Worm (Caenorhabditis elegans) whole organism, L3 larva: ENCODE measurements around the gene lpd-9.

ENCODE experiments used
- R02D3.7 ChIP-seq: fragments of 150-350 bp; optimal IDR thresholded peaks from 2 replicates; lab custom pipeline; 2014; ENCODE audit warnings: missing biosample characterization, missing genetic modification characterization
- ZK546.5 ChIP-seq: sonication (generic microtip); optimal IDR thresholded peaks from 2 replicates; lab custom pipeline; 2017; ENCODE audit warnings: missing biosample characterization, missing genetic modification characterization
- aly-2 ChIP-seq: fragments of 150-350 bp; optimal IDR thresholded peaks from 2 replicates; lab custom pipeline; 2014; ENCODE audit warnings: missing biosample characterization, missing genetic modification characterization
- ama-1 ChIP-seq: fragments of 150-350 bp; optimal IDR thresholded peaks from 2 replicates; lab custom pipeline; 2018
- ceh-16 ChIP-seq: sonication (generic microtip); optimal IDR thresholded peaks from 2 replicates; lab custom pipeline; 2017; ENCODE audit warnings: missing biosample characterization, missing genetic modification characterization
- ceh-28 ChIP-seq: fragments of 150-350 bp; optimal IDR thresholded peaks from 2 replicates; lab custom pipeline; 2014; ENCODE audit warnings: missing biosample characterization, missing genetic modification reagents, missing genetic modification characterization
- ceh-9 ChIP-seq: sonication (generic microtip); optimal IDR thresholded peaks from 2 replicates; lab custom pipeline; 2018; ENCODE audit warnings: missing biosample characterization, missing genetic modification characterization
- daf-12 ChIP-seq: fragments of 150-350 bp; optimal IDR thresholded peaks from 2 replicates; lab custom pipeline; 2014; ENCODE audit warnings: missing biosample characterization, missing genetic modification reagents, missing genetic modification characterization
- elt-2 ChIP-seq: sonication (generic microtip); optimal IDR thresholded peaks from 2 replicates; lab custom pipeline; 2016; ENCODE audit warnings: missing genetic modification reagents, mild to moderate bottlenecking, missing genetic modification characterization, missing compliant biosample characterization
- elt-3 ChIP-seq, 3 experiments: fragments of 150-350 bp in 1 of 3; sonication (generic microtip) in 2 of 3; optimal IDR thresholded peaks; 2 replicates in 2 of 3; 4 replicates in 1 of 3; lab custom pipeline; 2014 to 2017; ENCODE audit warnings: missing biosample characterization in 3 of 3, missing genetic modification characterization in 3 of 3
- eor-1 ChIP-seq, 2 experiments: fragments of 150-350 bp; optimal IDR thresholded peaks; 2 replicates each; lab custom pipeline; 2014 to 2018; ENCODE audit warnings: missing biosample characterization in 2 of 2, missing genetic modification characterization in 2 of 2
- fkh-10 ChIP-seq: sonication (generic microtip); optimal IDR thresholded peaks from 2 replicates; lab custom pipeline; 2017; ENCODE audit warnings: missing biosample characterization, missing genetic modification reagents, missing genetic modification characterization
- fos-1 ChIP-seq: fragments of 150-350 bp; optimal IDR thresholded peaks from 2 replicates; lab custom pipeline; 2014; ENCODE audit warnings: missing biosample characterization, missing genetic modification characterization
- hmg-11 ChIP-seq: sonication (generic microtip); optimal IDR thresholded peaks from 2 replicates; lab custom pipeline; 2016; ENCODE audit warnings: missing genetic modification characterization, missing compliant biosample characterization
- jun-1 ChIP-seq: fragments of 150-350 bp; optimal IDR thresholded peaks from 2 replicates; lab custom pipeline; 2014; ENCODE audit warnings: missing biosample characterization, missing genetic modification reagents, missing genetic modification characterization
- mdl-1 ChIP-seq: fragments of 150-350 bp; optimal IDR thresholded peaks from 2 replicates; lab custom pipeline; 2014; ENCODE audit warnings: missing biosample characterization, missing genetic modification characterization
- mml-1 ChIP-seq: fragments of 150-350 bp; sonication (generic microtip); optimal IDR thresholded peaks from 3 replicates; lab custom pipeline; 2014; ENCODE audit warnings: missing biosample characterization, missing genetic modification characterization
- nhr-12 ChIP-seq: fragments of 150-350 bp; optimal IDR thresholded peaks from 2 replicates; lab custom pipeline; 2014; ENCODE audit warnings: missing biosample characterization, missing genetic modification characterization
- nhr-237 ChIP-seq: fragments of 150-350 bp; optimal IDR thresholded peaks from 2 replicates; lab custom pipeline; 2014; ENCODE audit warnings: missing biosample characterization, missing genetic modification characterization
- nhr-25 ChIP-seq: sonication (generic microtip); optimal IDR thresholded peaks from 2 replicates; lab custom pipeline; 2017; ENCODE audit warnings: missing biosample characterization, missing genetic modification characterization
- nhr-28 ChIP-seq: fragments of 150-350 bp; optimal IDR thresholded peaks from 2 replicates; lab custom pipeline; 2014; ENCODE audit warnings: missing biosample characterization, missing genetic modification characterization
- nhr-43 ChIP-seq: sonication (generic microtip); optimal IDR thresholded peaks from 2 replicates; lab custom pipeline; 2016; ENCODE audit warnings: mild to moderate bottlenecking, missing genetic modification characterization, missing compliant biosample characterization; ENCODE audit not compliant: poor library complexity, severe bottlenecking
- nhr-67 ChIP-seq: fragments of 150-350 bp; optimal IDR thresholded peaks from 2 replicates; lab custom pipeline; 2014; ENCODE audit warnings: missing biosample characterization, missing genetic modification characterization
- nhr-76 ChIP-seq: fragments of 150-350 bp; sonication (generic microtip); optimal IDR thresholded peaks from 5 replicates; lab custom pipeline; 2014; ENCODE audit warnings: missing biosample characterization, missing genetic modification characterization
- nhr-77 ChIP-seq: fragments of 150-350 bp; optimal IDR thresholded peaks from 2 replicates; lab custom pipeline; 2014; ENCODE audit warnings: missing biosample characterization, missing genetic modification characterization
- pqm-1 ChIP-seq: fragments of 150-350 bp; optimal IDR thresholded peaks from 2 replicates; lab custom pipeline; 2017; ENCODE audit warnings: missing biosample characterization, missing genetic modification characterization, inconsistent platforms
- unc-39 ChIP-seq: sonication (generic microtip); optimal IDR thresholded peaks from 4 replicates; lab custom pipeline; 2017; ENCODE audit warnings: missing biosample characterization, missing genetic modification characterization
- unc-62 ChIP-seq: fragments of 150-350 bp; sonication (generic microtip); optimal IDR thresholded peaks from 4 replicates; lab custom pipeline; 2014; ENCODE audit warnings: missing biosample characterization, missing genetic modification reagents, missing genetic modification characterization
- zag-1 ChIP-seq: fragments of 150-350 bp; optimal IDR thresholded peaks from 2 replicates; lab custom pipeline; 2014; ENCODE audit warnings: missing biosample characterization, missing genetic modification characterization
- ztf-4 ChIP-seq: fragments of 150-350 bp; optimal IDR thresholded peaks from 2 replicates; lab custom pipeline; 2014; ENCODE audit warnings: missing biosample characterization, missing genetic modification characterization

Gene lpd-9

DNA sequence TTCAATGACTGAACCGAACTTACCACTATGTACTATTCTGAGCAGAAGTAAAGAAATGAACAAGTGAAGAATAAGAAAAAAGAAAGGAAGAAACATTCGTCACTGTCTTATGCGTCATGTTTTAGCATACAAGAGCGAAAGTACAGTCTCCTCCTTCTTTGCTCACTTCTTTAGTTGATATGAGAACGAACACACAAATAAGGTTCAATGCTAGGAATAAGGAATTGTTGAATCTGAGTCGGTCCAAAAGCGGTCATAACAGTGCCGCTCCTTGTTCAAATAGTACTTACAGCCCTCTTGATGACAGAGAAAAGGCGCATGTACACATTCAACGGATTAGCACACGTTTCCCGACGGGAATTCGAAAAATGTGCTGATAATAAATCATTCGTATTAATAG, 40.0 kb upstream of the lpd-9 start, which contains the start of gene F25D1.8:
TSS of gene F25D1.8 (plus strand) at position 301 of the 400 bp plus-strand sequence.
- TF ChIP-seq nhr-25 = no peak
- peak; percentile 21 for TF ChIP-seq pqm-1
- TF ChIP-seq, all 47 proteins: peak for 1

ce11 chrV:10540024-10540423, 39.1 kb upstream of the lpd-9 start, which contains the start of gene degt-1:
Gene degt-1, plus strand, starts transcription at chrV:10540324.
- TF ChIP-seq elt-3 (tag; optimal IDR thresholded peaks at IDR 0.05; lab: Kevin White, UChicago) (no peak), nhr-76 (tag; lab: Kevin White, UChicago) (no peak), daf-12 (no peak), pqm-1 (no peak), nhr-43 (tag; lab: Kevin White, UChicago) (no peak), R02D3.7 (tag; lab: Kevin White, UChicago) (no peak), fos-1 (tag; lab: Kevin White, UChicago) (no peak), ceh-16 (tag; lab: Kevin White, UChicago) (no peak), zag-1 (tag; lab: Kevin White, UChicago) (no peak), elt-2 (no peak), aly-2 (tag; lab: Kevin White, UChicago) (no peak), mml-1 (tag; lab: Kevin White, UChicago) (no peak), unc-62 (no peak), hmg-11 (tag; lab: Kevin White, UChicago) (no peak)

DNA sequence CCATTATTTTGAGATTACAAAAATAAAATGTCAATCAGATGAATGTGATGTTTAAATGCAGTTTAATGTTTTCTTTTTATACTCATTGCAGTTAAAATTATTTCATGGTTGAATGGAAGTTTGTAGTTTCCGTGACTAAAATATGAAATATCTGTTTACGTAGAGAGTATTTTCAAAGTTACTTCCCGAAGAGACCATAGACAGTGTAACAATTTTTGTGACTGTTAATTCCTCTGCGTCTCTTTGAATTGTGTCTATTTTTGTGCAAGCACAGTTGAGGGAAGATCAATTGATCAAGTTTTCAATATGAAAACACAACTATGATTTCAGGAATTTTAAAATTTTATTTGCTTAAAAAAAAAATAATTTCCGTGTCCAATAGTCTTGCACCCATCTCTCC, 32.4 kb upstream of the lpd-9 start, which contains the start of gene F25D1.5:
TSS of gene F25D1.5 (minus strand) at position 35 of the 400 bp plus-strand sequence.
- TF ChIP-seq eor-1 (tag; optimal IDR thresholded peaks at IDR 0.05; lab: Kevin White, UChicago) = no peak
- no peak for TF ChIP-seq R02D3.7 (tag; lab: Kevin White, UChicago)
- TF ChIP-seq pqm-1 = peak; percentile 17
- no peak for TF ChIP-seq fkh-10 (GFP tag; lab: Kevin White, UChicago)
- peak; percentile 37 for TF ChIP-seq elt-2
- TF ChIP-seq unc-39 (tag; lab: Kevin White, UChicago) = no peak
- TF ChIP-seq nhr-28 (tag; lab: Kevin White, UChicago) = peak; percentile 47
- peak; percentile 68 for TF ChIP-seq nhr-77 (tag; lab: Kevin White, UChicago)
- TF ChIP-seq aly-2 (tag; lab: Kevin White, UChicago) = no peak
- TF ChIP-seq, all 47 proteins: peak for 4

- TF ChIP-seq ztf-4 (tag; lab: Kevin White, UChicago) = no peak
- TF ChIP-seq jun-1 = no peak
These were observed 30.1 kb upstream of the lpd-9 start, which contains the start of gene srd-34 for ce11 chrV:10548981-10549380. Gene srd-34, minus strand, starts transcription at chrV:10549081.

DNA sequence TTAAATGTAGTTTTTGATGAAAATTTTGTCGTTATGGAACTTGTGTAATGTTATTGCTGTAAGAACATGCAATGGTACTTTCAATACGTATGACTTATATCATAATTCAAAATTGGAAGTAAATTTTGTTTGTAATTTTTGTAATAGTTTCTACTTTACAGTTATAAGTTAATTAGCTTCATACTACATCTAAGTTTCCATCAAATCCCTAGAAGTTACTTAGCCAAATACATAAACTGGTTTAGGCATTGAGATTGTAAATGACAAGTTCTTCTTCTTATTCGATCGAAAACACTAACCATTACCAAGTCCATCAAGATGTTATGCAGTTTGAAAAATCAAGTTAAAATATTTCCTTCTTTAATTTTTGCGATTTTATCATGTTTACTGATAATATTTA, 29.4 kb upstream of the lpd-9 start, which contains the start of gene F32G8.2:
TSS of gene F32G8.2 (plus strand) at position 301 of the 400 bp plus-strand sequence.
- TF ChIP-seq nhr-12 (tag; lab: Kevin White, UChicago) = no peak
- TF ChIP-seq elt-2 = no peak
- TF ChIP-seq nhr-67 (tag; lab: Kevin White, UChicago) = no peak
- no peak for TF ChIP-seq ceh-28
- TF ChIP-seq fkh-10 (GFP tag; lab: Kevin White, UChicago) = no peak
- no peak for TF ChIP-seq nhr-237 (tag; lab: Kevin White, UChicago)
- TF ChIP-seq ceh-9 (tag; lab: Kevin White, UChicago) = no peak
- no peak for TF ChIP-seq ZK546.5
- no peak for TF ChIP-seq mdl-1 (tag; lab: Kevin White, UChicago)

DNA sequence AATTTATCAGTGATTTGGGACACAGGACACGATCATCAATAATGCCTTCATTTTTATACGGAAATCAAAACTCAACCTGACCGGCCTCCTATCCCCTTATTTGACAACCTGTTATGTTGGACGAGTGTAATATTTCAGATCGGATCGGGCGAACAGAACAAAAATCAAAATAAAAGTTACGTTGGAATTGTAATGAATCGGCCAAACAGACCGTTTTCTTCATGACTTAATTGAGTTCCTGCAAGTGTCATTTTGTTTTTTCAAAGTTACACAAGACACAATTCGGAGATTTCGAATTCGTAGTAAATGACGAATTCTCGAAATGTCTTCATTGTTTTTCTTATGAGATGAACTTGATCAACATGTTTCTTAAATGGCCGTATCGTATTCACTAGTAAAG, 23.9 kb upstream of the lpd-9 start, which contains the start of gene F32G8.3:
TSS of gene F32G8.3 (minus strand) at position 101 of the 400 bp plus-strand sequence.
- TF ChIP-seq zag-1 (tag; lab: Kevin White, UChicago) = no peak
- TF ChIP-seq pqm-1 = no peak
- TF ChIP-seq nhr-77 (tag; lab: Kevin White, UChicago) = no peak
- TF ChIP-seq ztf-4 (tag; lab: Kevin White, UChicago) = no peak

DNA sequence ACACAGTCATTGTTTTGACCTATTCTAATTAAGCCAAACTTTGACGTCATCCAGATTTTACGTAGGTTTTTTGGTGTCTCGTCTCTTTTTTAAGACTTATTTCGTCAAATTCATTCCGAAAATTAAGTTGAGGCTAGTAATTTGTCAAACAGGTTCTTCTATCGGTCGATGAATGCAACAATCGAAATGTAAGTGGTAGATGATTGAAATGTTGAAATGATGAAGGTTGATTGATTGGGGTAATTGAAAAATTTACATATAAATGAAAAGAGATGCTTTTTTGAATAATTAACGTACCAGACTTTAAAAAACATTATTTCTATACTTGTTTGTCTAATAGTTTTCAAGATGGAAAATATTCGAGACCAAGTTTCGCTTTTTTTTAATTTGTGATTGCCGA, 22.7 kb upstream of the lpd-9 start:
- TF ChIP-seq eor-1 (tag; optimal IDR thresholded peaks at IDR 0.05; lab: Kevin White, UChicago) (no peak), ama-1 (lab: Kevin White, UChicago) (no peak), jun-1 (no peak), nhr-43 (tag; lab: Kevin White, UChicago) (no peak), ceh-9 (tag; lab: Kevin White, UChicago) (no peak), nhr-12 (tag; lab: Kevin White, UChicago) (no peak), zag-1 (tag; lab: Kevin White, UChicago) (no peak), daf-12 (no peak), nhr-28 (tag; lab: Kevin White, UChicago) (no peak)
